Worm (Caenorhabditis elegans) whole organism, L4 larva: Measurements from ENCODE around the gene B0198.3.

ENCODE experiments used
- F10B5.3 ChIP-seq: sonication (generic microtip); optimal IDR thresholded peaks from 2 replicates; lab custom pipeline; 2016; ENCODE audit warnings: mild to moderate bottlenecking, missing genetic modification characterization, missing compliant biosample characterization
- F26F4.8 ChIP-seq: fragments of 200-800 bp; sonication (Bioruptor generic); conservative IDR thresholded peaks from 2 replicates; pipeline ENCODE4 v1.3.6; 2022; ENCODE audit warnings: missing genetic modification characterization, missing compliant biosample characterization
- F37D6.2 ChIP-seq: sonication (generic microtip); optimal IDR thresholded peaks from 2 replicates; lab custom pipeline; 2016; ENCODE audit warnings: mild to moderate bottlenecking, missing genetic modification characterization, missing compliant biosample characterization
- R02D3.7 ChIP-seq: fragments of 150-350 bp; sonication (generic microtip); optimal IDR thresholded peaks from 3 replicates; lab custom pipeline; 2014; ENCODE audit warnings: missing biosample characterization, missing genetic modification characterization
- Y48G9A.11 ChIP-seq: fragments of 200-800 bp; sonication (Bioruptor generic); IDR thresholded peaks from 2 replicates; pipeline ENCODE4 v1.3.6; 2022; ENCODE audit warnings: missing genetic modification reagents, missing genetic modification characterization, missing compliant biosample characterization
- Y5F2A.4 ChIP-seq: fragments of 200-800 bp; sonication (Bioruptor generic); optimal IDR thresholded peaks from 2 replicates; lab custom pipeline; 2018; ENCODE audit warnings: mild to moderate bottlenecking, missing genetic modification characterization, missing compliant biosample characterization
- Y75B8A.6 ChIP-seq: fragments of 200-800 bp; sonication (Bioruptor generic); IDR thresholded peaks from 2 replicates; pipeline ENCODE4 v1.3.6; 2022; ENCODE audit warnings: missing genetic modification reagents, missing genetic modification characterization, missing compliant biosample characterization
- ZK337.2 ChIP-seq: fragments of 200-800 bp; sonication (Bioruptor generic); IDR thresholded peaks from 2 replicates; pipeline ENCODE4 v1.3.6; 2022; ENCODE audit warnings: missing genetic modification reagents, missing genetic modification characterization, missing compliant biosample characterization
- aha-1 ChIP-seq: fragments of 150-350 bp; peaks from one replicate; lab custom pipeline; 2014; ENCODE audit warnings: missing biosample characterization, missing genetic modification characterization
- ama-1 ChIP-seq: fragments of 150-350 bp; optimal IDR thresholded peaks from 2 replicates; lab custom pipeline; 2014; ENCODE audit warnings: inconsistent platforms, mixed read lengths
- arid-1 ChIP-seq: fragments of 200-800 bp; sonication (Bioruptor generic); conservative IDR thresholded peaks from 2 replicates; pipeline ENCODE4 v1.3.6; 2022; ENCODE audit warnings: missing genetic modification reagents, missing genetic modification characterization, missing compliant biosample characterization
- attf-4 ChIP-seq: sonication (generic microtip); optimal IDR thresholded peaks from 3 replicates; lab custom pipeline; 2017; ENCODE audit warnings: missing biosample characterization, missing genetic modification characterization
- ceh-28 ChIP-seq: fragments of 150-350 bp; optimal IDR thresholded peaks from 2 replicates; lab custom pipeline; 2014; ENCODE audit warnings: missing biosample characterization, missing genetic modification reagents, missing genetic modification characterization
- ceh-32 ChIP-seq: sonication (generic microtip); optimal IDR thresholded peaks from 2 replicates; lab custom pipeline; 2016; ENCODE audit warnings: mild to moderate bottlenecking, missing genetic modification characterization, missing compliant biosample characterization; ENCODE audit not compliant: poor library complexity
- ceh-82 ChIP-seq: sonication (generic microtip); optimal IDR thresholded peaks from 2 replicates; lab custom pipeline; 2017; ENCODE audit warnings: missing biosample characterization, missing genetic modification characterization
- daf-12 ChIP-seq: fragments of 150-350 bp; optimal IDR thresholded peaks from 2 replicates; lab custom pipeline; 2014; ENCODE audit warnings: missing biosample characterization, missing genetic modification reagents, missing genetic modification characterization
- daf-19 ChIP-seq: fragments of 200-800 bp; sonication (Bioruptor generic); conservative IDR thresholded peaks from 2 replicates; pipeline ENCODE4 v1.3.6; 2022; ENCODE audit warnings: missing genetic modification characterization, missing compliant biosample characterization
- dmd-6 ChIP-seq: fragments of 200-800 bp; sonication (Bioruptor generic); IDR thresholded peaks from 2 replicates; pipeline ENCODE4 v1.3.6; 2022; ENCODE audit warnings: missing genetic modification reagents, missing genetic modification characterization, missing compliant biosample characterization
- duxl-1 ChIP-seq: sonication (generic microtip); optimal IDR thresholded peaks from 2 replicates; lab custom pipeline; 2016; ENCODE audit warnings: mild to moderate bottlenecking, missing genetic modification characterization, moderate library complexity, missing compliant biosample characterization; ENCODE audit not compliant: poor library complexity
- egl-27 ChIP-seq: sonication (generic microtip); optimal IDR thresholded peaks from 3 replicates; lab custom pipeline; 2017; ENCODE audit warnings: missing biosample characterization, missing genetic modification reagents, missing genetic modification characterization
- egl-43 ChIP-seq: fragments of 200-800 bp; sonication (Bioruptor generic); IDR thresholded peaks from 2 replicates; pipeline ENCODE4 v1.3.6; 2022; ENCODE audit warnings: missing genetic modification reagents, missing genetic modification characterization, missing compliant biosample characterization
- fkh-10 ChIP-seq: fragments of 150-350 bp; optimal IDR thresholded peaks from 2 replicates; lab custom pipeline; 2014; ENCODE audit warnings: missing biosample characterization, missing genetic modification reagents, missing genetic modification characterization
- hif-1 ChIP-seq, 2 experiments: sonication (generic microtip); optimal IDR thresholded peaks; 2 replicates each; lab custom pipeline; 2016 to 2017; ENCODE audit warnings: missing compliant biosample characterization in 2 of 2, missing genetic modification characterization in 2 of 2, missing genetic modification reagents in 2 of 2, missing genotype in 2 of 2, mild to moderate bottlenecking in 1 of 2
- hlh-30 ChIP-seq: sonication (generic microtip); optimal IDR thresholded peaks from 2 replicates; lab custom pipeline; 2017; ENCODE audit warnings: antibody characterized with exemption, mild to moderate bottlenecking, missing genetic modification characterization, missing compliant biosample characterization; ENCODE audit not compliant: insufficient read depth
- hmg-1.1 ChIP-seq: fragments of 200-800 bp; sonication (Bioruptor generic); IDR thresholded peaks from 2 replicates; pipeline ENCODE4 v1.3.6; 2022; ENCODE audit warnings: missing genetic modification reagents, missing genetic modification characterization, missing compliant biosample characterization
- lim-7 ChIP-seq: fragments of 200-800 bp; sonication (Bioruptor generic); IDR thresholded peaks from 2 replicates; pipeline ENCODE4 v1.3.6; 2022; ENCODE audit warnings: missing genetic modification characterization, missing compliant biosample characterization
- lin-1 ChIP-seq: fragments of 200-800 bp; sonication (Bioruptor generic); IDR thresholded peaks from 2 replicates; pipeline ENCODE4 v1.3.6; 2022; ENCODE audit warnings: missing genetic modification reagents, missing genetic modification characterization, missing compliant biosample characterization
- lin-29 ChIP-seq: fragments of 200-800 bp; sonication (Bioruptor generic); IDR thresholded peaks from 2 replicates; pipeline ENCODE4 v1.3.6; 2022; ENCODE audit warnings: missing genetic modification reagents, missing genetic modification characterization, missing compliant biosample characterization
- lir-3 ChIP-seq: sonication (generic microtip); optimal IDR thresholded peaks from 2 replicates; lab custom pipeline; 2016; ENCODE audit warnings: mild to moderate bottlenecking, missing genetic modification characterization, missing compliant biosample characterization
- lsy-2 ChIP-seq, 2 experiments: fragments of 150-350 bp in 1 of 2; sonication (generic microtip) in 1 of 2; optimal IDR thresholded peaks; 2 replicates each; lab custom pipeline; 2014 to 2017; ENCODE audit warnings: missing biosample characterization in 2 of 2, missing genetic modification characterization in 2 of 2
- madf-9 ChIP-seq: fragments of 200-800 bp; sonication (Bioruptor generic); conservative IDR thresholded peaks from 2 replicates; pipeline ENCODE4 v1.3.6; 2022; ENCODE audit warnings: missing genetic modification reagents, missing genetic modification characterization, missing compliant biosample characterization
- mep-1 ChIP-seq: fragments of 150-350 bp; sonication (generic microtip); optimal IDR thresholded peaks from 3 replicates; lab custom pipeline; 2014; ENCODE audit warnings: missing biosample characterization, missing genetic modification characterization
- mes-2 ChIP-seq: sonication (generic microtip); optimal IDR thresholded peaks from 2 replicates; lab custom pipeline; 2016; ENCODE audit warnings: missing genotype, mild to moderate bottlenecking, missing genetic modification characterization, missing compliant biosample characterization; ENCODE audit not compliant: poor library complexity, severe bottlenecking
- mxl-2 ChIP-seq: fragments of 200-800 bp; sonication (Bioruptor generic); conservative IDR thresholded peaks from 2 replicates; pipeline ENCODE4 v1.3.6; 2022; ENCODE audit warnings: missing genetic modification reagents, missing genetic modification characterization, missing compliant biosample characterization
- mxl-3 ChIP-seq: fragments of 200-800 bp; sonication (Bioruptor generic); optimal IDR thresholded peaks from 2 replicates; lab custom pipeline; 2018; ENCODE audit warnings: mild to moderate bottlenecking, missing genetic modification characterization, missing compliant biosample characterization
- nhr-10 ChIP-seq: fragments of 150-350 bp; optimal IDR thresholded peaks from 2 replicates; lab custom pipeline; 2014; ENCODE audit warnings: missing biosample characterization, missing genetic modification characterization
- nhr-102 ChIP-seq: sonication (generic microtip); optimal IDR thresholded peaks from 2 replicates; lab custom pipeline; 2016; ENCODE audit warnings: mild to moderate bottlenecking, missing genetic modification characterization, moderate library complexity, missing compliant biosample characterization
- nhr-11 ChIP-seq: fragments of 150-350 bp; optimal IDR thresholded peaks from 2 replicates; lab custom pipeline; 2014; ENCODE audit warnings: missing biosample characterization, missing genetic modification characterization
- nhr-25 ChIP-seq: sonication (generic microtip); optimal IDR thresholded peaks from 2 replicates; lab custom pipeline; 2017; ENCODE audit warnings: missing genetic modification characterization, mild to moderate bottlenecking, missing compliant biosample characterization, antibody characterized with exemption, moderate library complexity, borderline replicate concordance; ENCODE audit not compliant: insufficient read depth
- nhr-41 ChIP-seq: fragments of 200-800 bp; sonication (Bioruptor generic); IDR thresholded peaks from 2 replicates; pipeline ENCODE4 v1.3.6; 2022; ENCODE audit warnings: missing genetic modification reagents, missing genetic modification characterization, missing compliant biosample characterization
- nhr-6 ChIP-seq: fragments of 150-350 bp; optimal IDR thresholded peaks from 2 replicates; lab custom pipeline; 2014; ENCODE audit warnings: missing biosample characterization, missing genetic modification characterization
- nhr-77 ChIP-seq: fragments of 150-350 bp; optimal IDR thresholded peaks from 2 replicates; lab custom pipeline; 2014; ENCODE audit warnings: missing biosample characterization, missing genetic modification characterization
- php-3 ChIP-seq: fragments of 200-800 bp; sonication (Bioruptor generic); IDR thresholded peaks from 2 replicates; pipeline ENCODE4 v1.3.6; 2022; ENCODE audit warnings: missing genetic modification reagents, missing genetic modification characterization, missing compliant biosample characterization
- saeg-2 ChIP-seq: fragments of 200-800 bp; sonication (Bioruptor generic); IDR thresholded peaks from 2 replicates; pipeline ENCODE4 v1.3.6; 2022; ENCODE audit warnings: missing genetic modification reagents, missing genetic modification characterization, missing compliant biosample characterization
- sdz-12 ChIP-seq: fragments of 200-800 bp; sonication (Bioruptor generic); optimal IDR thresholded peaks from 2 replicates; lab custom pipeline; 2018; ENCODE audit warnings: mild to moderate bottlenecking, missing genetic modification characterization, missing compliant biosample characterization
- spr-1 ChIP-seq: sonication (generic microtip); optimal IDR thresholded peaks from 2 replicates; lab custom pipeline; 2016; ENCODE audit warnings: mild to moderate bottlenecking, missing genetic modification characterization, missing compliant biosample characterization
- unc-62 ChIP-seq, 3 experiments: fragments of 150-350 bp in 1 of 3; sonication (generic microtip); optimal IDR thresholded peaks in 2 of 3; peaks in 1 of 3; 1 replicate in 1 of 3; 2 replicates in 2 of 3; lab custom pipeline; 2014 to 2017; ENCODE audit warnings: missing biosample characterization in 3 of 3, missing genetic modification characterization in 3 of 3, missing genetic modification reagents in 3 of 3, missing genotype in 1 of 3
- vab-7 ChIP-seq: fragments of 200-800 bp; sonication (Bioruptor generic); IDR thresholded peaks from 2 replicates; pipeline ENCODE4 v1.3.6; 2022; ENCODE audit warnings: missing genetic modification reagents, missing genetic modification characterization, missing compliant biosample characterization
- zfp-2 ChIP-seq: sonication (generic microtip); optimal IDR thresholded peaks from 2 replicates; lab custom pipeline; 2016; ENCODE audit warnings: mild to moderate bottlenecking, missing genetic modification characterization, missing compliant biosample characterization
- ztf-7 ChIP-seq: fragments of 150-350 bp; optimal IDR thresholded peaks from 2 replicates; lab custom pipeline; 2014; ENCODE audit warnings: missing biosample characterization, missing genetic modification characterization

The B0198.3 gene

ce11 chrX:12017908-12018479, 38.9 kb downstream of the B0198.3 start, which contains the start of the genes nmat-1 and ucr-2.1 (continued):
- no peak for TF ChIP-seq F26F4.8 (GFP tag; lab: Robert Waterston, UW)
- no peak for TF ChIP-seq attf-4 (tag; lab: Kevin White, UChicago)
- peak; percentile 55 for TF ChIP-seq nhr-11
- no peak for TF ChIP-seq saeg-2
- TF ChIP-seq mes-2 = peak; percentile 94
- TF ChIP-seq F37D6.2 = peak; percentile 37
- no peak for TF ChIP-seq ceh-32 (tag; lab: Kevin White, UChicago)
- TF ChIP-seq spr-1 (tag; lab: Kevin White, UChicago) = peak; percentile 62
- TF ChIP-seq lir-3 = no peak
- TF ChIP-seq ama-1 (lab: Kevin White, UChicago) = no peak
- peak; percentile 89 for TF ChIP-seq mxl-3 (GFP tag; lab: Kevin White, UChicago)
- no peak for TF ChIP-seq zfp-2 (tag; lab: Kevin White, UChicago)
- TF ChIP-seq daf-19 (GFP tag; lab: Robert Waterston, UW) = no peak
- no peak for TF ChIP-seq R02D3.7
- peak; percentile 35 for TF ChIP-seq ztf-7 (tag; lab: Kevin White, UChicago)
- TF ChIP-seq egl-43 = no peak
- TF ChIP-seq ceh-28 (tag; lab: Kevin White, UChicago) = no peak
- TF ChIP-seq unc-62 (GFP tag; optimal IDR thresholded peaks at IDR 0.05 in 1 of 2; lab: Kevin White, UChicago) = peak in 1 of 2 experiments; percentile 31
- TF ChIP-seq unc-62 (tag; optimal IDR thresholded peaks at IDR 0.05; lab: Kevin White, UChicago) = no peak
- TF ChIP-seq mep-1 (tag; lab: Kevin White, UChicago) = peak; percentile 92
- TF ChIP-seq nhr-25 (tag; lab: Kevin White, UChicago) = no peak
- 0 out of 2 replicates have a peak, but pooled peaks have one; percentile 22 for TF ChIP-seq arid-1 (GFP tag; lab: Robert Waterston, UW)
- TF ChIP-seq sdz-12 = no peak
- TF ChIP-seq nhr-10 = no peak
- TF ChIP-seq madf-9 (GFP tag; lab: Robert Waterston, UW) = no peak
- no peak for TF ChIP-seq Y75B8A.6
- TF ChIP-seq lim-7 (GFP tag; lab: Robert Waterston, UW) = no peak
- peak; percentile 94 for TF ChIP-seq hlh-30 (tag; lab: Kevin White, UChicago)
- TF ChIP-seq ZK337.2 (GFP tag; lab: Robert Waterston, UW) = no peak
- TF ChIP-seq php-3 (GFP tag; lab: Robert Waterston, UW) = peak; percentile 62
- no peak for TF ChIP-seq egl-27 (tag; lab: Kevin White, UChicago)
- TF ChIP-seq duxl-1 (tag; lab: Kevin White, UChicago) = peak; percentile 77
- TF ChIP-seq Y5F2A.4 (GFP tag; lab: Kevin White, UChicago) = no peak
- no peak for TF ChIP-seq Y48G9A.11
- no peak for TF ChIP-seq lin-1 (GFP tag; lab: Robert Waterston, UW)
- TF ChIP-seq daf-12 (tag; lab: Kevin White, UChicago) = no peak
- no peak for TF ChIP-seq fkh-10 (GFP tag; lab: Kevin White, UChicago)
- TF ChIP-seq hif-1 (tag; optimal IDR thresholded peaks at IDR 0.05; lab: Kevin White, UChicago) = peak; percentile 37 to 94
- TF ChIP-seq lin-29 (GFP tag; lab: Robert Waterston, UW) = no peak
- peak; percentile 81 for TF ChIP-seq hmg-1.1 (GFP tag; lab: Robert Waterston, UW)
- peak; percentile 80 for TF ChIP-seq nhr-102
- TF ChIP-seq nhr-6 = peak; percentile 61
- no peak for TF ChIP-seq mxl-2 (GFP tag; lab: Robert Waterston, UW)
- TF ChIP-seq aha-1 (tag; lab: Kevin White, UChicago) = peak; percentile 100
- TF ChIP-seq lsy-2 (tag; optimal IDR thresholded peaks at IDR 0.05; lab: Kevin White, UChicago) = peak in 1 of 2 experiments; percentile 75
- TF ChIP-seq dmd-6 = peak; percentile 76
- peak; percentile 87 for TF ChIP-seq nhr-77 (tag; lab: Kevin White, UChicago)
- 0 out of 2 replicates have a peak, but pooled peaks have one; percentile 19 for TF ChIP-seq nhr-41 (GFP tag; lab: Robert Waterston, UW)
- no peak for TF ChIP-seq ceh-82 (tag; lab: Kevin White, UChicago)
- no peak for TF ChIP-seq vab-7 (GFP tag; lab: Robert Waterston, UW)
- TF ChIP-seq F10B5.3 = no peak
